Worm (Caenorhabditis elegans) whole organism, young adult: Measurements from ENCODE around the gene M110.9.

Experiments
- F39B2.1 ChIP-seq: fragments of 200-800 bp; sonication (Bioruptor generic); IDR thresholded peaks from 2 replicates; pipeline ENCODE4 v1.3.6; 2022; ENCODE audit warnings: missing genetic modification reagents, missing genetic modification characterization, missing compliant biosample characterization
- nhr-27 ChIP-seq: fragments of 200-800 bp; sonication (Bioruptor generic); optimal IDR thresholded peaks from 2 replicates; lab custom pipeline; 2018; ENCODE audit warnings: mild to moderate bottlenecking, missing genetic modification characterization, moderate library complexity, missing compliant biosample characterization
- pha-4 ChIP-seq: fragments of 150-350 bp; sonication (generic microtip); optimal IDR thresholded peaks from 2 replicates; lab custom pipeline; 2014; ENCODE audit warnings: missing biosample characterization, missing genetic modification reagents, missing genetic modification characterization

ce11 chrII:8216433-8216832, 14.6 kb upstream of the M110.9 start, which contains the start of gene M110.3:
- no peak for TF ChIP-seq pha-4 (tag; lab: Kevin White, UChicago)
- TF ChIP-seq nhr-27 (tag; lab: Kevin White, UChicago): no peak
- TF ChIP-seq F39B2.1 (GFP tag; lab: Robert Waterston, UW): no peak
